Fruit fly (Drosophila melanogaster): Measurements from ENCODE around the gene CG5388.
"Not testable (repeated sequence)": the region's sequence is repeated elsewhere in the genome, so short reads cannot be mapped to it uniquely, and the experiment has no call there.

CG5388 gene

dm6 chr3R:22356464-22357410, 16.6 kb upstream of the CG5388 start, which contains the start of gene Sar1:
Gene Sar1, plus strand, starts transcription at chr3R:22356685.
- peak; percentile 48 for TF ChIP-seq noc (tag; optimal IDR thresholded peaks at IDR 0.05)

- TF ChIP-seq noc (tag; optimal IDR thresholded peaks at IDR 0.05) = no peak
Measured at dm6 chr3R:22351396-22351795, 11.3 kb upstream of the CG5388 start, which contains the start of gene rdhB. Gene rdhB, plus strand, starts transcription at chr3R:22351696.

- TF ChIP-seq noc (tag; optimal IDR thresholded peaks at IDR 0.05) = no peak
Measured at dm6 chr3R:22342708-22343107, 2.6 kb upstream of the CG5388 start.

- TF ChIP-seq noc (tag; optimal IDR thresholded peaks at IDR 0.05) = no peak
Measured at dm6 chr3R:22342151-22342550, 2.0 kb upstream of the CG5388 start, which contains the start of gene CG5386. Gene CG5386, minus strand, starts transcription at chr3R:22342251.

DNA sequence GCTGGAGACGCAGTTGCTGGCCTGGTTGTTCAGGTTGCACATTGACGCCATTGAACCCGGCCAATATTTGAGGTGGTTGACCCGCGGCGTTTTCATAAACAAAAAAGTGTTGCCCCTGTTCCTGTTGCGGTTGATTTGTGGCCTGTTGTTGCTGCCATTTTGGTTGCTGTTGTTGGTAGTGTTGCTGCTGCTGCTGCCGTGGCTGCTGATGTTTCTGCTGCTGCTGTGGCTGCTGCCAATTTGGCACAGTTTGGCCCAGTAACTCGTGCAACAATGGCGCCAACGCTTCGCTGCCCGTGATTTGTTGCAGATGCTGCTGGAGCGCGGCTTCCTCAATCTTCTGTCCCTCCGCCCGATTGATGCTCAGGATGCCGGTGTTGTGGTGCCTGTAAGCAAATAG, 1.5 kb upstream of the CG5388 start:
- TF ChIP-seq noc (tag; optimal IDR thresholded peaks at IDR 0.05) = no peak

DNA sequence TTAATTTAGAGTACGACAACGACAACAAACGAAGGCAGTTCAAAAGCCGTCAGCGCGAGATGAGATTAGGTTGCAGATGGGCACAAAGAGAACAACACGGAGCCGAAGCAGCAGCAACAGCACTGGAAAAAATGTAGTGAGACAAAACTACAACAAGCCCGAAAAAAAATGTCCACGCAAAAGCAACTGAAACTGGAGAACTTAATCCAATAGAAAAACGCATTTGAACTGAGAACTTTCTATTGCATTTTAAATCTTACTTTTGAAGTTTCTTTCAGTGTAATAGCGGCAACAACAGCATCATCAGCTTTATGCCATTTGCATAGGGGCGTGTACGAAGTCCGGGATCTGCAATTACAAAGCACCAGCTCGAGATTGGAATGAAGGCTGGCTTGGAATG, 597 bp downstream of the CG5388 start:
- no peak for TF ChIP-seq noc (tag; optimal IDR thresholded peaks at IDR 0.05)

- TF ChIP-seq noc (tag; optimal IDR thresholded peaks at IDR 0.05) = no peak
Measured at dm6 chr3R:22334050-22334449, 6.1 kb downstream of the CG5388 start, which contains the start of gene CG5391. Gene CG5391, minus strand, starts transcription at chr3R:22334150.

DNA sequence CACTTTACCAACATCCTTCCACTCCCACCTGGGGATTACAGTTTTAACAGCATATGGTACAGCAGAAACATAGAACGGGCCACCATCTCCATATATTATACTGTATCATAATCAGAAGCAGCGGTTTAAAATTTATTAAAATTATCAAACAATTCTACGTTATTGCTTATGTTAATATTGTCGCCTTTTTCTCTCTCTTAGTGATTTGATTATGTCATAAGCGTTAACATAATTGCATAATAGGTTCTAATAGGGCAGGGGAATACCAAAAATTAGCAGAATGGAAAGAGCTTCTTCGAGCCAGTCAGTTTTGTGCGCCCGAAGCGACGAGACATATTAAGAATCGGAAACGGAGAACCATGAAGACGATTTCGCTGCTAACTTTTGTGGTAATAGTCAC, 8.4 kb downstream of the CG5388 start, which contains the start of gene CG13862:
Gene CG13862, plus strand, starts transcription at position 301 of the 400 bp plus-strand sequence.
- TF ChIP-seq noc (tag; optimal IDR thresholded peaks at IDR 0.05) = no peak

dm6 chr3R:22330512-22331119, 9.5 kb downstream of the CG5388 start, which contains the start of gene CG33721:
Gene CG33721, plus strand, starts transcription at chr3R:22331069.
- TF ChIP-seq noc (tag; optimal IDR thresholded peaks at IDR 0.05) = no peak

DNA sequence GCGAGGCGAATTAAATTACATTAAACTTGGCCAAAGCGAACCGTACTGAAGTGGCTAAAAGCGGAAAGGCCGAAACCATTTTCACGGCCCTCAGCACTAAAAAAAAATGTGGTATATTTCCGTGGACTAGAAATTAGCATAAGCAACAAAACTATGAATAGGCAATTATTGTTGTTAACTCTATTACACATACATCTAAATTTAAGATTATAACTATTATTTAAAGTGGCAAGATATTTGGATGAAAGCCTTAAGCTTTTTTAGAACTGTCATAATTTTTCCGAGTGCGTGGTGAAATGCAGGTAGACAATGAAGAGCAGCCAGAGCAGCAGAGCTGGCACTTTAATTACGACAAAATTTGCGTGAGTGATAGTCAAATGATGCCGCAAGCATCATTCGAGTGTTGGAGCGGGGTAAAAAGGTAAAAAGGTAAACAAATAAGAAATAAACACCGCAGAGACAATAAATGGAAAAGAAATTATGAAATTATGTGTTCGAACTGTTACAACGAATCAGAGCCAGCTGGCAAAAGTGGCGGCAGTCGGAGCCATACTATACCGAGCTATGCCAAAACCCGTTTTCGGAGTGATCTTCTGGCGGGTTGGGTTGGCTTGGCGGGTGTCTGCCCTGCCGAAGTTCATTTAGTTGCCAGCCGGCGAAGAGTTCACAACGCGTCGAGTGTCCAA, 11.3 kb downstream of the CG5388 start, which contains the start of gene CG7080:
Gene CG7080, plus strand, starts transcription at position 636 of the 686 bp plus-strand sequence.
- no peak for TF ChIP-seq noc (tag; optimal IDR thresholded peaks at IDR 0.05)

- TF ChIP-seq noc (tag; optimal IDR thresholded peaks at IDR 0.05) = no peak
Measured at dm6 chr3R:22324736-22325135, 15.4 kb downstream of the CG5388 start.

DNA sequence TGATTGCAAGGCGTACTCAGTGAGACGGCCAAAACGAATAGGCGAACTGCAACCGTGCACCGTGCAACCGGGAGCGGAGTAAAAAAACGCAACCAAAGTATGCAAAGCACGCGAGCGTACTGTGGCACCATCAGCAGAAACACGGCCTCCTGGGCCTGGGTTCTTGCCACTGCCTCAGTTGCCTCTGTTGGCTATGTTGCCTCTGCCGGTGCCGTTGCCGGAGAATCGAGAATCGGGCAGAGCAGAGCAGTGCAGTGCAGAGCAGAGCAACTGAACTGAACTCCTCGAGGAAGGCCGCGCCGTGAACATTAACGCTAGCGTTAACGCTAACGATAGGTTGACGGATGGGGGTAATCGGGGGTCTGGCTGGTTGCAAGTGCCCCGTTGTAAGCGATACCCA, 16.1 kb downstream of the CG5388 start, which contains the start of gene CG34377:
Gene CG34377, minus strand, starts transcription at position 101 of the 400 bp plus-strand sequence.
- TF ChIP-seq noc (tag; optimal IDR thresholded peaks at IDR 0.05) = no peak

- no peak for TF ChIP-seq noc (tag; optimal IDR thresholded peaks at IDR 0.05)
Measured at dm6 chr3R:22300064-22300463, 40.0 kb downstream of the CG5388 start.

DNA sequence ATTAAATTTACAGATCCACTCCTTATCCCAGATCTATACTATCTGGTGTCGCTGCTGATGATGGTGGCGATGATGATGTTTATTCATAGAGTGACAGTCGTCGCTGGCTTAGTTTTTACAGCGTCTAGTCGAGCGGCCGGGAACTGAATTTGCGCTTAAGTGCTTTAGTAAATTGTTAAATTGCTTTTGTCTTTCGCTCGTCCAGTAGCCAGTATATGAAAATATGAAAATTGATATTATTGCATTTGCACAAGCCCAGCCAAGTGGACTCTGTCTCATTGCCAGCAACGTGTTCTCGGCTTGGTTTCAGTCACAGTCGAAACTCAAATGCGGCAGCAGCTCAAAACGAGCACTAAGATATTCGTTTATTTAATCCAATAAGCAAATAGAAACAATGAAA, 41.6 kb downstream of the CG5388 start, which contains the start of gene CG7084:
Gene CG7084, plus strand, starts transcription at position 301 of the 400 bp plus-strand sequence.
- TF ChIP-seq noc (tag; optimal IDR thresholded peaks at IDR 0.05) = not testable (repeated sequence)

dm6 chr3R:22288305-22288704, 51.8 kb downstream of the CG5388 start:
- TF ChIP-seq noc (tag; optimal IDR thresholded peaks at IDR 0.05) = no peak

dm6 chr3R:22287470-22287869, 52.6 kb downstream of the CG5388 start:
- no peak for TF ChIP-seq noc (tag; optimal IDR thresholded peaks at IDR 0.05)
